Fruit fly (Drosophila melanogaster): ENCODE measurements around the gene CG43367.

Gene CG43367

dm6 chr3L:4233603-4234277 lies 39.9 kb downstream of the CG43367 start:
- TF ChIP-seq Met (GFP tag; optimal IDR thresholded peaks at IDR 0.05) (no peak), Ets21C (GFP tag; optimal IDR thresholded peaks at IDR 0.05) (no peak), CG3919 (GFP tag; optimal IDR thresholded peaks at IDR 0.05) (no peak), ss (GFP tag; optimal IDR thresholded peaks at IDR 0.05) (peak in 1 of 2 experiments; percentile 46), Hr4 (GFP tag; optimal IDR thresholded peaks at IDR 0.05) (no peak), fkh (GFP tag; optimal IDR thresholded peaks at IDR 0.05) (peak; percentile 42), Eip78C (GFP tag) (no peak), CG15336 (GFP tag; IDR thresholded peaks at IDR 0.05) (0 out of 2 replicates have a peak, but pooled peaks have one; percentile 18), svp (GFP tag) (peak; percentile 84)

DNA sequence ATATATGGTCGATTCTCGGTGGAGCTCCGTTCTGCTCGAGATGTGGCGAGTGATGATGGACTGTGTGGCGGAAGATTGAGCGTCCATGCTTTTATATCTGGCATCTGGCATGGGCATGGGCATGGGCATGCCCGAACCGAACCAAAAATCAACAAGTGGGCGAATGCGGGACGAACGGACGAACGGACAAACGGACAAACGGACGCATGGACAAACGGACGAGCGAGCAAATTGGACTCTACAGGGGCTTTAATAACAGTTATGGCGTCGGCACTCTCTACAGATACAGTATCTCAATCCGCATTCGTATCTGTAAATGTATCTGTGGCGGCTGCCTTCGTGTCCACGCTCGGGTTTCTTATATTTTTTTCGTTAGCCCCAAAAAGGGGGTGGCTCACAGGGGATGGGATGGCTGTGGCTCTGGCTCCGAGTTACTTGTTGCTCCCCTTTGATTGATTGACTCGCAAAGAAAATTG lies 42.3 kb downstream of the CG43367 start, which contains the start of gene ImpL2:
Gene ImpL2 (minus strand): TSS at position 51 of the 476 bp plus-strand sequence.
- TF ChIP-seq Eip78C (GFP tag): peak; percentile 35
- TF ChIP-seq Met (GFP tag; optimal IDR thresholded peaks at IDR 0.05): no peak

- no peak for TF ChIP-seq CG15336 (GFP tag; IDR thresholded peaks at IDR 0.05)
- no peak for TF ChIP-seq Gug (GFP tag; IDR thresholded peaks at IDR 0.05)
- no peak for TF ChIP-seq salr (GFP tag; optimal IDR thresholded peaks at IDR 0.05)
- TF ChIP-seq dac (GFP tag; optimal IDR thresholded peaks at IDR 0.05): no peak
- TF ChIP-seq vri (GFP tag; optimal IDR thresholded peaks at IDR 0.05): no peak
- TF ChIP-seq CG8632 (GFP tag; optimal IDR thresholded peaks at IDR 0.05): no peak
- TF ChIP-seq Sox15 (GFP tag; optimal IDR thresholded peaks at IDR 0.05): no peak
- TF ChIP-seq pdm3 (GFP tag; optimal IDR thresholded peaks at IDR 0.05): no peak
- no peak for TF ChIP-seq CG6163 (GFP tag; IDR thresholded peaks at IDR 0.05)
These were observed 44.4 kb downstream of the CG43367 start for dm6 chr3L:4238195-4238594.

- TF ChIP-seq CG11762 (GFP tag; optimal IDR thresholded peaks at IDR 0.05; ENCODE audit: insufficient read depth) (peak; percentile 90), CG10669 (GFP tag; optimal IDR thresholded peaks at IDR 0.05) (peak; percentile 91), net (GFP tag; optimal IDR thresholded peaks at IDR 0.05) (peak; percentile 96), CG11902 (GFP tag; optimal IDR thresholded peaks at IDR 0.05) (peak; percentile 88), ss (GFP tag; optimal IDR thresholded peaks at IDR 0.05) (peak; percentile 94 to 95), CG9139 (GFP tag; optimal IDR thresholded peaks at IDR 0.05) (peak; percentile 89), CG34406 (GFP tag; optimal IDR thresholded peaks at IDR 0.05) (peak; percentile 93), Lpt (GFP tag; optimal IDR thresholded peaks at IDR 0.05) (peak; percentile 93), CG10631 (GFP tag; optimal IDR thresholded peaks at IDR 0.05) (peak; percentile 92), Eip75B (GFP tag; optimal IDR thresholded peaks at IDR 0.05) (peak; percentile 95), Eip78C (GFP tag) (peak; percentile 100), pdm3 (GFP tag; optimal IDR thresholded peaks at IDR 0.05) (peak; percentile 96), Gug (GFP tag; IDR thresholded peaks at IDR 0.05) (peak; percentile 92), CG32006 (GFP tag; optimal IDR thresholded peaks at IDR 0.05) (peak; percentile 99), Ets96B (tag; optimal IDR thresholded peaks at IDR 0.05) (peak; percentile 86), CG11294 (GFP tag; IDR thresholded peaks at IDR 0.05) (peak; percentile 87), Hr38 (GFP tag; optimal IDR thresholded peaks at IDR 0.05) (peak; percentile 46), CG1621 (tag; optimal IDR thresholded peaks at IDR 0.05) (peak; percentile 86), svp (GFP tag) (peak; percentile 99), Hr4 (GFP tag; optimal IDR thresholded peaks at IDR 0.05) (peak; percentile 98), topi (GFP tag; optimal IDR thresholded peaks at IDR 0.05) (peak; percentile 94), Sox14 (GFP tag; optimal IDR thresholded peaks at IDR 0.05) (peak; percentile 97), fd59A (GFP tag; optimal IDR thresholded peaks at IDR 0.05) (peak; percentile 93), fkh (GFP tag; optimal IDR thresholded peaks at IDR 0.05) (peak; percentile 50), eg (GFP tag; IDR thresholded peaks at IDR 0.05) (peak; percentile 94), CG16779 (tag; optimal IDR thresholded peaks at IDR 0.05) (peak; percentile 92), CG8319 (GFP tag; optimal IDR thresholded peaks at IDR 0.05) (peak; percentile 86), esn (GFP tag; optimal IDR thresholded peaks at IDR 0.05) (peak; percentile 96), CG6808 (GFP tag; optimal IDR thresholded peaks at IDR 0.05) (peak; percentile 95), acj6 (GFP tag; optimal IDR thresholded peaks at IDR 0.05) (peak; percentile 94), Ets21C (GFP tag; optimal IDR thresholded peaks at IDR 0.05) (peak; percentile 89), Sox102F (GFP tag; optimal IDR thresholded peaks at IDR 0.05) (peak; percentile 97)
These were observed 45.9 kb downstream of the CG43367 start, which contains the start of gene Sqor for dm6 chr3L:4239442-4240322. TSS of gene Sqor (plus strand) at chr3L:4240173.

Data from whole organism, prepupa.